Fruit fly (Drosophila melanogaster) whole organism, prepupa: ENCODE data around the gene CG42870.

ENCODE experiments used
- Blimp-1 ChIP-seq: fragments of 200-800 bp; sonication (Bioruptor generic); optimal IDR thresholded peaks from 3 replicates; lab custom pipeline; 2017; ENCODE audit warnings: missing biosample characterization, missing genetic modification characterization, mild to moderate bottlenecking, moderate library complexity, missing genetic modification reagents
- CG10631 ChIP-seq: fragments of 200-800 bp; sonication (Bioruptor generic); optimal IDR thresholded peaks from 2 replicates; lab custom pipeline; 2016; ENCODE audit warnings: missing biosample characterization, missing genetic modification characterization
- CG11294 ChIP-seq: fragments of 200-800 bp; sonication (Bioruptor generic); IDR thresholded peaks from 2 replicates; pipeline ENCODE4 v1.3.6; 2022; ENCODE audit warnings: missing biosample characterization, missing genetic modification characterization
- CG11762 ChIP-seq: fragments of 200-800 bp; sonication (Bioruptor generic); optimal IDR thresholded peaks from 3 replicates; lab custom pipeline; 2016; ENCODE audit warnings: missing biosample characterization, missing genetic modification characterization; ENCODE audit not compliant: insufficient read depth
- CG11902 ChIP-seq: fragments of 200-800 bp; sonication (Bioruptor generic); optimal IDR thresholded peaks from 3 replicates; lab custom pipeline; 2016; ENCODE audit warnings: missing biosample characterization, missing genetic modification characterization
- CG1621 ChIP-seq: fragments of 200-800 bp; sonication (Bioruptor generic); optimal IDR thresholded peaks from 3 replicates; lab custom pipeline; 2018; ENCODE audit warnings: missing biosample characterization, mild to moderate bottlenecking, missing genetic modification characterization
- CG16779 ChIP-seq: fragments of 200-800 bp; sonication (Bioruptor generic); optimal IDR thresholded peaks from 3 replicates; lab custom pipeline; 2017; ENCODE audit warnings: missing biosample characterization, mild to moderate bottlenecking, missing genetic modification characterization
- CG3032 ChIP-seq: fragments of 200-800 bp; optimal IDR thresholded peaks from 2 replicates; lab custom pipeline; 2019; ENCODE audit warnings: missing biosample characterization, mild to moderate bottlenecking, missing genetic modification characterization, moderate library complexity
- CG31627 ChIP-seq: fragments of 200-800 bp; sonication (Bioruptor generic); optimal IDR thresholded peaks from 3 replicates; lab custom pipeline; 2016; ENCODE audit warnings: missing biosample characterization, missing genetic modification characterization
- CG32006 ChIP-seq: fragments of 200-800 bp; sonication (Bioruptor generic); optimal IDR thresholded peaks from 3 replicates; lab custom pipeline; 2017; ENCODE audit warnings: missing biosample characterization, mild to moderate bottlenecking, missing genetic modification characterization
- CG34406 ChIP-seq: fragments of 200-800 bp; sonication (Bioruptor generic); optimal IDR thresholded peaks from 3 replicates; lab custom pipeline; 2016; ENCODE audit warnings: missing biosample characterization, missing genetic modification characterization
- CG3919 ChIP-seq: fragments of 200-800 bp; sonication (Bioruptor generic); optimal IDR thresholded peaks from 3 replicates; lab custom pipeline; 2016; ENCODE audit warnings: missing biosample characterization, missing genetic modification characterization
- CG4318 ChIP-seq: fragments of 200-800 bp; sonication (Bioruptor generic); optimal IDR thresholded peaks from 3 replicates; lab custom pipeline; 2017; ENCODE audit warnings: missing biosample characterization, mild to moderate bottlenecking, missing genetic modification characterization
- CG6163 ChIP-seq: fragments of 200-800 bp; sonication (Bioruptor generic); IDR thresholded peaks from 3 replicates; pipeline ENCODE4 v1.3.6; 2022; ENCODE audit warnings: missing biosample characterization, missing genetic modification characterization
- CG6276 ChIP-seq: fragments of 200-800 bp; sonication (Bioruptor generic); optimal IDR thresholded peaks from 2 replicates; lab custom pipeline; 2017; ENCODE audit warnings: missing biosample characterization, mild to moderate bottlenecking, missing genetic modification characterization
- CG7368 ChIP-seq: fragments of 200-800 bp; sonication (Bioruptor generic); optimal IDR thresholded peaks from 3 replicates; lab custom pipeline; 2016; ENCODE audit warnings: missing biosample characterization, missing genetic modification characterization
- CG8319 ChIP-seq: fragments of 200-800 bp; sonication (Bioruptor generic); optimal IDR thresholded peaks from 3 replicates; lab custom pipeline; 2016; ENCODE audit warnings: missing biosample characterization, missing genetic modification characterization
- CG8632 ChIP-seq: fragments of 200-800 bp; sonication (Bioruptor generic); optimal IDR thresholded peaks from 3 replicates; lab custom pipeline; 2016; ENCODE audit warnings: missing biosample characterization, missing genetic modification characterization
- Eip75B ChIP-seq: fragments of 200-800 bp; sonication (Bioruptor generic); optimal IDR thresholded peaks from 3 replicates; lab custom pipeline; 2016; ENCODE audit warnings: missing biosample characterization, missing genetic modification characterization
- Eip78C ChIP-seq: fragments of 200-800 bp; sonication (Bioruptor generic); peaks from one replicate; lab custom pipeline; 2016; ENCODE audit warnings: missing biosample characterization, missing genetic modification characterization
- Eip93F ChIP-seq: fragments of 200-800 bp; sonication (Bioruptor generic); optimal IDR thresholded peaks from 2 replicates; lab custom pipeline; 2016; ENCODE audit warnings: missing biosample characterization, mild to moderate bottlenecking, missing genetic modification characterization
- Ets21C ChIP-seq: fragments of 200-800 bp; sonication (Bioruptor generic); optimal IDR thresholded peaks from 3 replicates; lab custom pipeline; 2016; ENCODE audit warnings: missing biosample characterization, missing genetic modification characterization
- Ets96B ChIP-seq: fragments of 200-800 bp; optimal IDR thresholded peaks from 2 replicates; lab custom pipeline; 2019; ENCODE audit warnings: missing biosample characterization, mild to moderate bottlenecking, missing genetic modification characterization, moderate library complexity
- Hr38 ChIP-seq: sonication (Bioruptor generic); optimal IDR thresholded peaks from 2 replicates; lab custom pipeline; 2016; ENCODE audit warnings: missing biosample characterization, missing genetic modification characterization
- Hr4 ChIP-seq: fragments of 200-800 bp; sonication (Bioruptor generic); optimal IDR thresholded peaks from 3 replicates; lab custom pipeline; 2016; ENCODE audit warnings: missing biosample characterization, missing genetic modification characterization
- Lpt ChIP-seq: fragments of 200-800 bp; sonication (Bioruptor generic); optimal IDR thresholded peaks from 3 replicates; lab custom pipeline; 2016; ENCODE audit warnings: missing biosample characterization, missing genetic modification characterization
- Met ChIP-seq: fragments of 200-800 bp; sonication (Bioruptor generic); optimal IDR thresholded peaks from 3 replicates; lab custom pipeline; 2016; ENCODE audit warnings: missing biosample characterization, missing genetic modification characterization
- OdsH ChIP-seq: fragments of 200-800 bp; sonication (Bioruptor generic); optimal IDR thresholded peaks from 3 replicates; lab custom pipeline; 2016; ENCODE audit warnings: missing biosample characterization, missing genetic modification characterization
- Smox ChIP-seq: fragments of 200-800 bp; sonication (Bioruptor generic); optimal IDR thresholded peaks from 3 replicates; lab custom pipeline; 2016; ENCODE audit warnings: missing biosample characterization, missing genetic modification characterization
- Sox102F ChIP-seq: fragments of 200-800 bp; sonication (Bioruptor generic); optimal IDR thresholded peaks from 2 replicates; lab custom pipeline; 2016; ENCODE audit warnings: missing biosample characterization, mild to moderate bottlenecking, missing genetic modification characterization
- Sox14 ChIP-seq: fragments of 200-800 bp; sonication (Bioruptor generic); optimal IDR thresholded peaks from 3 replicates; lab custom pipeline; 2016; ENCODE audit warnings: missing biosample characterization, missing genetic modification characterization
- achi ChIP-seq: fragments of 200-800 bp; sonication (Bioruptor generic); optimal IDR thresholded peaks from 3 replicates; lab custom pipeline; 2016; ENCODE audit warnings: missing biosample characterization, missing genetic modification characterization
- acj6 ChIP-seq: fragments of 200-800 bp; sonication (Bioruptor generic); optimal IDR thresholded peaks from 3 replicates; lab custom pipeline; 2016; ENCODE audit warnings: missing biosample characterization, missing genetic modification characterization
- cyc ChIP-seq: fragments of 200-800 bp; sonication (Bioruptor generic); optimal IDR thresholded peaks from 3 replicates; lab custom pipeline; 2016; ENCODE audit warnings: missing biosample characterization, missing genetic modification characterization
- dsx ChIP-seq: fragments of 200-800 bp; optimal IDR thresholded peaks from 3 replicates; lab custom pipeline; 2019; ENCODE audit warnings: missing biosample characterization, mild to moderate bottlenecking, missing genetic modification characterization, moderate library complexity; ENCODE audit not compliant: poor library complexity, severe bottlenecking
- esn ChIP-seq: fragments of 200-800 bp; sonication (Bioruptor generic); optimal IDR thresholded peaks from 2 replicates; lab custom pipeline; 2016; ENCODE audit warnings: missing biosample characterization, mild to moderate bottlenecking, missing genetic modification characterization, moderate library complexity
- fd85E ChIP-seq: fragments of 200-800 bp; sonication (Bioruptor generic); optimal IDR thresholded peaks from 3 replicates; lab custom pipeline; 2016; ENCODE audit warnings: missing biosample characterization, missing genetic modification characterization
- fkh ChIP-seq: fragments of 200-800 bp; sonication (Bioruptor generic); optimal IDR thresholded peaks from 3 replicates; lab custom pipeline; 2017; ENCODE audit warnings: missing biosample characterization, mild to moderate bottlenecking, missing genetic modification characterization, moderate library complexity
- lz ChIP-seq: fragments of 200-800 bp; sonication (Bioruptor generic); optimal IDR thresholded peaks from 3 replicates; lab custom pipeline; 2016; ENCODE audit warnings: missing biosample characterization, missing genetic modification characterization
- net ChIP-seq: fragments of 200-800 bp; sonication (Bioruptor generic); optimal IDR thresholded peaks from 3 replicates; lab custom pipeline; 2016; ENCODE audit warnings: missing biosample characterization, missing genetic modification characterization
- pdm3 ChIP-seq: fragments of 200-800 bp; sonication (Bioruptor generic); optimal IDR thresholded peaks from 3 replicates; lab custom pipeline; 2016; ENCODE audit warnings: missing biosample characterization, missing genetic modification characterization
- spab ChIP-seq: fragments of 200-800 bp; sonication (Bioruptor generic); optimal IDR thresholded peaks from 2 replicates; lab custom pipeline; 2017; ENCODE audit warnings: missing biosample characterization, mild to moderate bottlenecking, missing genetic modification characterization, missing genetic modification reagents
- ss ChIP-seq, 2 experiments: fragments of 200-800 bp; sonication (Bioruptor generic); optimal IDR thresholded peaks; 2 replicates in 1 of 2; 3 replicates in 1 of 2; lab custom pipeline; 2017 to 2018; ENCODE audit warnings: mild to moderate bottlenecking in 2 of 2, missing biosample characterization in 2 of 2, missing genetic modification characterization in 2 of 2, moderate library complexity in 1 of 2
- svp ChIP-seq: fragments of 200-800 bp; sonication (Bioruptor generic); peaks from one replicate; lab custom pipeline; 2016; ENCODE audit warnings: missing biosample characterization, missing genetic modification characterization
- vri ChIP-seq: fragments of 200-800 bp; sonication (Bioruptor generic); optimal IDR thresholded peaks from 3 replicates; lab custom pipeline; 2016; ENCODE audit warnings: missing biosample characterization, mild to moderate bottlenecking, missing genetic modification characterization

Gene CG42870

dm6 chr3R:21737264-21737663 is at the start of gene CG42870:
Gene CG42870 (minus strand): TSS chr3R:21737364.
- no peak for TF ChIP-seq Sox14 (GFP tag; lab: Kevin White, UChicago)
- TF ChIP-seq esn (GFP tag; lab: Kevin White, UChicago): no peak
- no peak for TF ChIP-seq CG3032 (tag; lab: Kevin White, UChicago)

dm6 chr3R:21782295-21782922 is 45.2 kb upstream of the CG42870 start, which contains the start of gene tsl:
Gene tsl (minus strand): TSS chr3R:21782536.
- no peak for TF ChIP-seq CG3032 (tag; lab: Kevin White, UChicago)
- TF ChIP-seq CG11762 (GFP tag; lab: Kevin White, UChicago): no peak
- no peak for TF ChIP-seq Ets21C
- TF ChIP-seq Eip93F (GFP tag; lab: Kevin White, UChicago): no peak
- no peak for TF ChIP-seq CG16779 (tag; lab: Kevin White, UChicago)
- no peak for TF ChIP-seq Ets96B (tag; lab: Kevin White, UChicago)
- peak; percentile 85 for TF ChIP-seq svp
- TF ChIP-seq Smox (GFP tag; lab: Kevin White, UChicago): no peak
- TF ChIP-seq esn (GFP tag; lab: Kevin White, UChicago): no peak
- TF ChIP-seq CG6163 (GFP tag; lab: Robert Waterston, UW): no peak; the same call in 2 of the 3 replicates
- TF ChIP-seq Eip78C (GFP tag; lab: Kevin White, UChicago): peak; percentile 48
- no peak for TF ChIP-seq OdsH
- no peak for TF ChIP-seq CG34406 (GFP tag; lab: Kevin White, UChicago)
- TF ChIP-seq ss (GFP tag; optimal IDR thresholded peaks at IDR 0.05; lab: Kevin White, UChicago): peak in 1 of 2 experiments; percentile 4
- TF ChIP-seq spab: no peak
- TF ChIP-seq Sox14 (GFP tag; lab: Kevin White, UChicago): no peak
- no peak for TF ChIP-seq Sox102F (GFP tag; lab: Kevin White, UChicago)
- TF ChIP-seq CG8632 (GFP tag; lab: Kevin White, UChicago): no peak
- peak; percentile 49 for TF ChIP-seq CG6276 (GFP tag; lab: Kevin White, UChicago)
- TF ChIP-seq dsx: peak; percentile 45
- TF ChIP-seq pdm3: no peak
- no peak for TF ChIP-seq CG32006 (GFP tag; lab: Kevin White, UChicago)
- TF ChIP-seq CG10631: no peak
- no peak for TF ChIP-seq Hr4 (GFP tag; lab: Kevin White, UChicago)
- no peak for TF ChIP-seq CG31627 (GFP tag; lab: Kevin White, UChicago)
- TF ChIP-seq CG11294 (GFP tag; lab: Robert Waterston, UW): no peak
- no peak for TF ChIP-seq cyc
- TF ChIP-seq Met: no peak
- TF ChIP-seq Hr38 (GFP tag; lab: Kevin White, UChicago): no peak
- no peak for TF ChIP-seq net (GFP tag; lab: Kevin White, UChicago)
- TF ChIP-seq CG3919 (GFP tag; lab: Kevin White, UChicago): peak; percentile 8
- no peak for TF ChIP-seq fd85E (GFP tag; lab: Kevin White, UChicago)

dm6 chr3R:21781448-21781847 is 44.3 kb upstream of the CG42870 start:
- peak; percentile 94 for TF ChIP-seq CG3919 (GFP tag; lab: Kevin White, UChicago)
- peak; percentile 92 for TF ChIP-seq dsx
- TF ChIP-seq esn (GFP tag; lab: Kevin White, UChicago): peak; percentile 95
- TF ChIP-seq Met: peak; percentile 92
- TF ChIP-seq CG4318: peak; percentile 66
- TF ChIP-seq Blimp-1 (GFP tag; lab: Kevin White, UChicago): peak; percentile 64
- TF ChIP-seq CG10631: peak; percentile 94
- peak; percentile 79 for TF ChIP-seq fd85E (GFP tag; lab: Kevin White, UChicago)
- TF ChIP-seq acj6 (GFP tag; lab: Kevin White, UChicago): peak; percentile 95
- peak; percentile 95 for TF ChIP-seq svp
- peak; percentile 99 for TF ChIP-seq Eip78C (GFP tag; lab: Kevin White, UChicago)
- TF ChIP-seq CG11902 (GFP tag; lab: Kevin White, UChicago): peak; percentile 87
- TF ChIP-seq lz: peak; percentile 89
- peak; percentile 88 for TF ChIP-seq CG32006 (GFP tag; lab: Kevin White, UChicago)
- TF ChIP-seq Lpt (GFP tag; lab: Kevin White, UChicago): peak; percentile 77
- peak; percentile 90 for TF ChIP-seq CG8319 (GFP tag; lab: Kevin White, UChicago)
- TF ChIP-seq Eip75B: peak; percentile 93
- peak; percentile 93 for TF ChIP-seq OdsH
- peak; percentile 90 for TF ChIP-seq CG11762 (GFP tag; lab: Kevin White, UChicago)
- TF ChIP-seq CG16779 (tag; lab: Kevin White, UChicago): peak; percentile 80
- TF ChIP-seq CG7368 (GFP tag; lab: Kevin White, UChicago): peak; percentile 88
- TF ChIP-seq ss (GFP tag; optimal IDR thresholded peaks at IDR 0.05; lab: Kevin White, UChicago): peak; percentile 90 to 94
- peak; percentile 87 for TF ChIP-seq vri (GFP tag; lab: Kevin White, UChicago)
- TF ChIP-seq fkh (GFP tag; lab: Kevin White, UChicago): no peak
- TF ChIP-seq Smox (GFP tag; lab: Kevin White, UChicago): peak; percentile 91
- TF ChIP-seq CG3032 (tag; lab: Kevin White, UChicago): peak; percentile 95
- peak; percentile 90 for TF ChIP-seq CG1621
- peak; percentile 91 for TF ChIP-seq achi (GFP tag; lab: Kevin White, UChicago)
- TF ChIP-seq CG6163 (GFP tag; lab: Robert Waterston, UW): peak; percentile 87
